Worm (Caenorhabditis elegans): ENCODE results near the gene ctbp-1.

The ctbp-1 gene

DNA sequence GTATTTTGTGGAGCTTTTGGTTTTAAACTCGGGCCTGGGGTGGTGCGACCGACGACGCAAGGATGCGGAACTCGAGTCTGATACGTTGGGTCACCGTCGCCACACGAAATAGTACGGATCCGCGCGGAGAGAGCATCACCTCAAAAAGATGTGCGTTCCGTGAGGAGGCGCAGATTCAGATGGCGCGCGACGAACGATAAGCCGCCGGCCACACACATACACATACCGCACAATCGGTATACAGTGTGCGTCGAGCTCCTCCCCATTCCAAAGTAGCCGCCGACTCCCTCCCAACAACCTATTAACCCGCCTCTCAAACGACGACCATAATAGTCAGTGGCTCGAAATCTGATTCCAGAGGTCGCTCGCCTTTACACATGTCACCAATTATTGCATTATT lies 27.6 kb downstream of the ctbp-1 start, which contains the start of gene F49E10.2:
F49E10.2 (plus strand) TSS at position 301 of the 400 bp plus-strand sequence.
- TF ChIP-seq sea-1 (GFP tag; conservative IDR thresholded peaks at IDR 0.05) (no peak), ets-7 (tag; optimal IDR thresholded peaks at IDR 0.05) (no peak), tbx-37 (GFP tag; conservative IDR thresholded peaks at IDR 0.05) (no peak), ceh-13 (GFP tag; optimal IDR thresholded peaks at IDR 0.05) (no peak)

DNA sequence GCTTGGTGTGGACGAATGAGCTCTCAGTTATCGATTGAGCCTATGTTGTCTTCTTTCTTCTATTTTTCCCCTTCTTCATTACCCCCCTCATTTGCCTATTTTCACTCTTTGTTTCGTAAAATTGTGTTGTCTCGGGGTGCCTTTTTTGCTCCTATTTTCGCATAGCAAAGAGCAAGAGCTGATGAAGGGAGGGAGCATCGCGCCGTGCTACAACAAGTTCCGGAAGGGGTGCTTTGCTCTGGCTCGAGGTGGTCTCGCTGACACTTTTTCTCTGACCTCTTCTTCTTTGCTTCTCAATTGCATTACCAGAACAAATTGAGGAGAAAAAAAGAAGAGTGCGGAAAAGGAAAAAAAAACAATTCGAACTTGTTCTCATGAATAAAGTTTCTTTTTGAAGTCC lies 33.5 kb downstream of the ctbp-1 start:
- TF ChIP-seq tbx-11 (GFP tag; IDR thresholded peaks at IDR 0.05) (no peak), ets-7 (tag; optimal IDR thresholded peaks at IDR 0.05) (no peak), hnd-1 (tag; optimal IDR thresholded peaks at IDR 0.05) (no peak), pes-1 (GFP tag; IDR thresholded peaks at IDR 0.05) (no peak), aly-1 (tag; optimal IDR thresholded peaks at IDR 0.05) (no peak), hmg-4 (GFP tag; optimal IDR thresholded peaks at IDR 0.05) (no peak), ama-1 (optimal IDR thresholded peaks at IDR 0.05) (no peak), ceh-36 (tag; optimal IDR thresholded peaks at IDR 0.05) (no peak), ceh-13 (GFP tag; optimal IDR thresholded peaks at IDR 0.05) (no peak), F13C5.2 (tag; optimal IDR thresholded peaks at IDR 0.05) (no peak), flt-1 (GFP tag; IDR thresholded peaks at IDR 0.05) (no peak), tra-4 (tag; optimal IDR thresholded peaks at IDR 0.05) (no peak), B0310.2 (tag; optimal IDR thresholded peaks at IDR 0.05) (no peak), hmbx-1 (tag; optimal IDR thresholded peaks at IDR 0.05) (no peak), tbx-37 (GFP tag; conservative IDR thresholded peaks at IDR 0.05) (no peak), sea-1 (GFP tag; conservative IDR thresholded peaks at IDR 0.05) (no peak), scrt-1 (GFP tag; IDR thresholded peaks at IDR 0.05) (no peak)

DNA sequence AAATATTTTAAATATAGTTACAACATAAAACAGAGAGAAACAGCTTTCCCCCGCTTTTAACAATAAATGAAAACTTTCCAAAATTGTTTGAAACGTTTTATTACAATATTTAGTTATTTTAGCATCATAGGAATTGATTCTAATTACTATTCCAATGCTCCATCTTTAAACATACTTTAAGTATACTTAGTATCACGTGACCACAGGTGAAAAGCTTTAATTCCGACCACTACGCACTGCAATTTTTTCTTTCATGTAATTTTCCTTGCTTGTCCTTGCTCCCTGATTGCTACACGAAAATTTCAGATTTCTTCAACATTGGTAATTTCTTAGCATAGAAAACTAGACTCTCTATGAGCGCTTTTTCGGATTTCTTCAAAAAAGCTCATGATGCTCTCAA lies 34.5 kb downstream of the ctbp-1 start, which contains the start of gene tbc-16:
tbc-16 (plus strand) TSS at position 301 of the 400 bp plus-strand sequence.
- TF ChIP-seq hmbx-1 (tag; optimal IDR thresholded peaks at IDR 0.05) (no peak), B0310.2 (tag; optimal IDR thresholded peaks at IDR 0.05) (no peak), flt-1 (GFP tag; IDR thresholded peaks at IDR 0.05) (no peak), ceh-36 (tag; optimal IDR thresholded peaks at IDR 0.05) (no peak), ama-1 (optimal IDR thresholded peaks at IDR 0.05) (no peak), tra-4 (tag; optimal IDR thresholded peaks at IDR 0.05) (no peak), ets-7 (tag; optimal IDR thresholded peaks at IDR 0.05) (no peak)

DNA sequence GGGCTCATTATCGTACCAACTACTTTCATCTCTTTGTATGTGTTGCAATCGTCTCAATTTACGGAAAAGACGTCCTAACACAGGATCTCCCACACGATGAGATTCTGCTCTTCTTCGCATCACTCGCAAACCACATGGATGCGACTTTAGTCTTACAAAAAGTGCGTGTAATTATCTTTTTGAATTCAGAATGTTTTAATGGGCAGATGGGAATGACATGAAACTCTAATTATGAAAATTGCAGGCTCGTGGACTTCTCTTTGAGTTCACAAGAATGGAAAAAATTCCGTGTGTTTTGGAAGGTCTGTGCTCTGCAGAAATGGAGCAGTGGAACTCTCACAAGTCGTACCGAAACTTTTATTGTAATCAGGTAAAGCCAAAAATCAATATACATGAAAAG lies 39.0 kb downstream of the ctbp-1 start:
- TF ChIP-seq ceh-13 (GFP tag; optimal IDR thresholded peaks at IDR 0.05) (no peak), tbx-37 (GFP tag; conservative IDR thresholded peaks at IDR 0.05) (no peak), sea-1 (GFP tag; conservative IDR thresholded peaks at IDR 0.05) (no peak), scrt-1 (GFP tag; IDR thresholded peaks at IDR 0.05) (no peak), ceh-36 (tag; optimal IDR thresholded peaks at IDR 0.05) (no peak), aly-1 (tag; optimal IDR thresholded peaks at IDR 0.05) (no peak), tbx-11 (GFP tag; IDR thresholded peaks at IDR 0.05) (no peak), tra-4 (tag; optimal IDR thresholded peaks at IDR 0.05) (no peak), F13C5.2 (tag; optimal IDR thresholded peaks at IDR 0.05) (no peak), pes-1 (GFP tag; IDR thresholded peaks at IDR 0.05) (no peak), B0310.2 (tag; optimal IDR thresholded peaks at IDR 0.05) (no peak), hnd-1 (tag; optimal IDR thresholded peaks at IDR 0.05) (no peak), ama-1 (optimal IDR thresholded peaks at IDR 0.05) (no peak), hmbx-1 (tag; optimal IDR thresholded peaks at IDR 0.05) (no peak), hmg-4 (GFP tag; optimal IDR thresholded peaks at IDR 0.05) (no peak), flt-1 (GFP tag; IDR thresholded peaks at IDR 0.05) (no peak), ets-7 (tag; optimal IDR thresholded peaks at IDR 0.05) (no peak)

DNA sequence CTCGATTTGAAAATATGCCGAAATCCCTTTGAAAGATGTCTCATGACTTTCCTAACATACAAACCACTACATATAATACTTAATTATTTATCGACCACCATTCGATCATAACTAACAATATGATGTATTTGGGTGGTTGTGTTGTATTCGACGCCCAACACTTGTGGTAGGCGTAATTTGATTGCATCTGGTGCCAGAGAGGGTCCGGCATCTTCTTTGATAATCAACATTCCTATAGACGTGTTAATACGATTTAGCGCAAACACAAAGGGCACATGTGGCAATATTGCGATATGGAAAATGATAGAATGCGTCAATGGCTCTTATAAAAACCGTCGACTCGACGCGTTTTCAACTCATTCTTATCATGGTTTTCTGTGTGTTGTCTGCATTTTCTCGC lies 41.4 kb downstream of the ctbp-1 start:
- no peak for TF ChIP-seq scrt-1 (GFP tag; IDR thresholded peaks at IDR 0.05)
- TF ChIP-seq flt-1 (GFP tag; IDR thresholded peaks at IDR 0.05) = no peak
- no peak for TF ChIP-seq ceh-36 (tag; optimal IDR thresholded peaks at IDR 0.05)
- TF ChIP-seq hnd-1 (tag; optimal IDR thresholded peaks at IDR 0.05) = no peak
- no peak for TF ChIP-seq pes-1 (GFP tag; IDR thresholded peaks at IDR 0.05)
- no peak for TF ChIP-seq tra-4 (tag; optimal IDR thresholded peaks at IDR 0.05)
- TF ChIP-seq ceh-13 (GFP tag; optimal IDR thresholded peaks at IDR 0.05) = no peak
- no peak for TF ChIP-seq tbx-11 (GFP tag; IDR thresholded peaks at IDR 0.05)
- no peak for TF ChIP-seq aly-1 (tag; optimal IDR thresholded peaks at IDR 0.05)
- TF ChIP-seq ets-7 (tag; optimal IDR thresholded peaks at IDR 0.05) = no peak

DNA sequence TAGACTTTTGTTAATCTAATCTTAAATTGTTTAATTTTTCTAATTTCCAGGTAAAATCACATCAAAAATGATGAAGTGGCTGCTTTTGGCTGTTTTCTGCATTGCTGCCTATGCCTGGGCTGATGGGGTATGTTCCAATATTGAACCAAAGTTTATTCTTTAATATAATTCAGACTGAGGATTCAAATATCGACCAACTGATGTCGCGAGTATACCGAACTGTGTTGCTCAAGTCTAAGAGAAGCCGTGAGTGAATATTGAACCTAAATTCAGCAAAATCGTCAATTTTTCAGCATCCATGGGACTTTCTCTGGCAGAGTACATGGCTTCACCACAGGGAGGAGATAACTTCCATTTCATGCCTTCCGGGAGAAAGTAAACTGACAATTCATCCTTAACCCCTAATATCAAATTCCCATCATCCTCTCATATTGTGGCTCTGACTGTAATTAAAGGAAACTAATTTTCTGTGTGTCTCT lies 42.1 kb downstream of the ctbp-1 start, which contains the start of gene nlp-49:
nlp-49 (plus strand) TSS at position 51 of the 479 bp plus-strand sequence.
- TF ChIP-seq ceh-13 (GFP tag; optimal IDR thresholded peaks at IDR 0.05) (no peak), ets-7 (tag; optimal IDR thresholded peaks at IDR 0.05) (no peak), sea-1 (GFP tag; conservative IDR thresholded peaks at IDR 0.05) (no peak), ceh-36 (tag; optimal IDR thresholded peaks at IDR 0.05) (no peak), pes-1 (GFP tag; IDR thresholded peaks at IDR 0.05) (no peak), tbx-11 (GFP tag; IDR thresholded peaks at IDR 0.05) (no peak), ama-1 (optimal IDR thresholded peaks at IDR 0.05) (no peak), tbx-37 (GFP tag; conservative IDR thresholded peaks at IDR 0.05) (no peak), B0310.2 (tag; optimal IDR thresholded peaks at IDR 0.05) (no peak), flt-1 (GFP tag; IDR thresholded peaks at IDR 0.05) (no peak), tra-4 (tag; optimal IDR thresholded peaks at IDR 0.05) (no peak), F13C5.2 (tag; optimal IDR thresholded peaks at IDR 0.05) (no peak), scrt-1 (GFP tag; IDR thresholded peaks at IDR 0.05) (no peak), aly-1 (tag; optimal IDR thresholded peaks at IDR 0.05) (no peak), hmbx-1 (tag; optimal IDR thresholded peaks at IDR 0.05) (no peak), hnd-1 (tag; optimal IDR thresholded peaks at IDR 0.05) (no peak), hmg-4 (GFP tag; optimal IDR thresholded peaks at IDR 0.05) (no peak)

DNA sequence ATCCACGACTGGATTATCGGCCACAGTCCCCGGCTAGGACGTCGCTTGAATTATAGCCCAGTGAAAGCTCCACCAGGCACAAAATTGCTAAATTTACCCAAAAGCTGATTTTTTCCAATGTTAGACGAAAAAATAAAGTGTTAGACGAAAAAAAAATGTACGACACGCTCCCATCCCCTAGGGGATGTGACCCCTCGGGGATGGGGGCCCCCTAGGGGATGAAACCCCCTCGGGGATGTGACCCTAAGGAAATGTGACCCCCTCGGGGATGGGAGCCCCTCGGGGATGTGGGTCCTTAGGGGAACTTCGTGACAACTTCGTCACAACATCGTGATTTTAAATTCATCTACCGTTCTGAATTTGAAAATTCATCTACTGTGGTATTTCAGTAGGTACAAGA lies 43.3 kb downstream of the ctbp-1 start:
- TF ChIP-seq hmg-4 (GFP tag; optimal IDR thresholded peaks at IDR 0.05) (no peak), B0310.2 (tag; optimal IDR thresholded peaks at IDR 0.05) (no peak), ceh-13 (GFP tag; optimal IDR thresholded peaks at IDR 0.05) (no peak), sea-1 (GFP tag; conservative IDR thresholded peaks at IDR 0.05) (no peak), tbx-11 (GFP tag; IDR thresholded peaks at IDR 0.05) (no peak), aly-1 (tag; optimal IDR thresholded peaks at IDR 0.05) (no peak), pes-1 (GFP tag; IDR thresholded peaks at IDR 0.05) (no peak), ets-7 (tag; optimal IDR thresholded peaks at IDR 0.05) (no peak), F13C5.2 (tag; optimal IDR thresholded peaks at IDR 0.05) (no peak), ama-1 (optimal IDR thresholded peaks at IDR 0.05) (no peak), hmbx-1 (tag; optimal IDR thresholded peaks at IDR 0.05) (no peak)

All from whole organism, early embryonic.